Worm (Caenorhabditis elegans) whole organism, L1 larva: Measurements from ENCODE around the gene acp-1.

Source experiments
- C34B4.2 ChIP-seq: sonication (generic microtip); optimal IDR thresholded peaks from 2 replicates; lab custom pipeline; 2017; ENCODE audit warnings: mild to moderate bottlenecking, missing genetic modification characterization, missing compliant biosample characterization
- aha-1 ChIP-seq: fragments of 150-350 bp; optimal IDR thresholded peaks from 2 replicates; lab custom pipeline; 2014; ENCODE audit warnings: missing biosample characterization, missing genetic modification characterization
- aly-2 ChIP-seq: fragments of 150-350 bp; optimal IDR thresholded peaks from 2 replicates; lab custom pipeline; 2014; ENCODE audit warnings: missing biosample characterization, missing genetic modification characterization
- ama-1 ChIP-seq: fragments of 150-350 bp; optimal IDR thresholded peaks from 2 replicates; lab custom pipeline; 2014
- ceh-88 ChIP-seq: fragments of 200-800 bp; sonication (Bioruptor generic); IDR thresholded peaks from 2 replicates; pipeline ENCODE4 v1.3.6; 2022; ENCODE audit warnings: missing genetic modification characterization, missing compliant biosample characterization
- ceh-90 ChIP-seq: sonication (generic microtip); optimal IDR thresholded peaks from 2 replicates; lab custom pipeline; 2016; ENCODE audit warnings: missing genetic modification characterization, missing compliant biosample characterization
- dsc-1 ChIP-seq: sonication (generic microtip); optimal IDR thresholded peaks from 2 replicates; lab custom pipeline; 2016; ENCODE audit warnings: mild to moderate bottlenecking, missing genetic modification characterization, missing compliant biosample characterization
- elt-2 ChIP-seq: sonication (generic microtip); optimal IDR thresholded peaks from 2 replicates; lab custom pipeline; 2016; ENCODE audit warnings: missing genetic modification characterization, mild to moderate bottlenecking, inconsistent platforms, missing compliant biosample characterization, missing genetic modification reagents
- elt-3 ChIP-seq, 6 experiments: fragments of 150-350 bp in 1 of 6; sonication (generic microtip); optimal IDR thresholded peaks; 2 replicates each; lab custom pipeline; 2017 to 2018; ENCODE audit warnings: missing biosample characterization in 6 of 6, missing genetic modification characterization in 6 of 6, inconsistent platforms in 1 of 6
- ets-5 ChIP-seq: fragments of 200-800 bp; sonication (Bioruptor generic); IDR thresholded peaks from 2 replicates; pipeline ENCODE4 v1.3.6; 2022; ENCODE audit warnings: missing genetic modification characterization, missing compliant biosample characterization
- fkh-10 ChIP-seq: sonication (generic microtip); optimal IDR thresholded peaks from 2 replicates; lab custom pipeline; 2017; ENCODE audit warnings: missing biosample characterization, missing genetic modification reagents, missing genetic modification characterization
- fkh-4 ChIP-seq: sonication (generic microtip); optimal IDR thresholded peaks from 2 replicates; lab custom pipeline; 2016; ENCODE audit warnings: missing compliant biosample characterization, missing genetic modification characterization, borderline replicate concordance
- grh-1 ChIP-seq: fragments of 200-800 bp; sonication (Bioruptor generic); IDR thresholded peaks from 2 replicates; pipeline ENCODE4 v1.3.6; 2022; ENCODE audit warnings: missing genetic modification reagents, missing genetic modification characterization, missing compliant biosample characterization
- hpl-2 ChIP-seq: fragments of 150-350 bp; optimal IDR thresholded peaks from 2 replicates; lab custom pipeline; 2014; ENCODE audit warnings: missing biosample characterization, missing genetic modification reagents, missing genetic modification characterization
- irx-1 ChIP-seq: sonication (generic microtip); optimal IDR thresholded peaks from 2 replicates; lab custom pipeline; 2016; ENCODE audit warnings: missing genetic modification characterization, missing compliant biosample characterization
- isw-1 ChIP-seq: fragments of 200-800 bp; sonication (Bioruptor generic); IDR thresholded peaks from 2 replicates; pipeline ENCODE4 v1.3.6; 2022; ENCODE audit warnings: missing genetic modification characterization, missing compliant biosample characterization
- jun-1 ChIP-seq: fragments of 150-350 bp; optimal IDR thresholded peaks from 2 replicates; lab custom pipeline; 2014; ENCODE audit warnings: missing biosample characterization, missing genetic modification reagents, missing genetic modification characterization
- lin-13 ChIP-seq: fragments of 150-350 bp; optimal IDR thresholded peaks from 2 replicates; lab custom pipeline; 2014; ENCODE audit warnings: missing biosample characterization, missing genetic modification reagents, missing genetic modification characterization
- lin-15B ChIP-seq: fragments of 150-350 bp; sonication (generic microtip); optimal IDR thresholded peaks from 3 replicates; lab custom pipeline; 2014; ENCODE audit warnings: missing biosample characterization, missing genetic modification characterization
- lin-35 ChIP-seq, 2 experiments: fragments of 150-350 bp; optimal IDR thresholded peaks; 2 replicates each; lab custom pipeline; 2014; ENCODE audit warnings: missing biosample characterization in 2 of 2, missing genetic modification characterization in 2 of 2, missing genetic modification reagents in 2 of 2
- lin-39 ChIP-seq: fragments of 150-350 bp; optimal IDR thresholded peaks from 2 replicates; lab custom pipeline; 2014; ENCODE audit warnings: missing biosample characterization, missing genetic modification reagents, missing genetic modification characterization
- lsy-2 ChIP-seq, 2 experiments: fragments of 150-350 bp; optimal IDR thresholded peaks; 2 replicates each; lab custom pipeline; 2014; ENCODE audit warnings: missing biosample characterization in 2 of 2, missing genetic modification characterization in 2 of 2
- mdl-1 ChIP-seq, 2 experiments: fragments of 150-350 bp; optimal IDR thresholded peaks; 2 replicates each; lab custom pipeline; 2014 to 2017; ENCODE audit warnings: missing biosample characterization in 2 of 2, missing genetic modification characterization in 2 of 2, inconsistent platforms in 1 of 2
- nhr-11 ChIP-seq: fragments of 150-350 bp; optimal IDR thresholded peaks from 2 replicates; lab custom pipeline; 2014; ENCODE audit warnings: missing biosample characterization, missing genetic modification characterization
- nhr-19 ChIP-seq: fragments of 200-800 bp; sonication (Bioruptor generic); conservative IDR thresholded peaks from 2 replicates; pipeline ENCODE4 v1.3.6; 2022; ENCODE audit warnings: missing genetic modification characterization, missing compliant biosample characterization
- nhr-20 ChIP-seq: sonication (generic microtip); optimal IDR thresholded peaks from 2 replicates; lab custom pipeline; 2016; ENCODE audit warnings: mild to moderate bottlenecking, missing genetic modification characterization, missing compliant biosample characterization
- nhr-237 ChIP-seq: fragments of 150-350 bp; optimal IDR thresholded peaks from 2 replicates; lab custom pipeline; 2014; ENCODE audit warnings: missing biosample characterization, missing genetic modification characterization
- nhr-28 ChIP-seq: fragments of 150-350 bp; optimal IDR thresholded peaks from 2 replicates; lab custom pipeline; 2014; ENCODE audit warnings: missing biosample characterization, missing genetic modification characterization
- nhr-71 ChIP-seq: sonication (generic microtip); optimal IDR thresholded peaks from 2 replicates; lab custom pipeline; 2016; ENCODE audit warnings: mild to moderate bottlenecking, missing genetic modification characterization, moderate library complexity, missing compliant biosample characterization
- nhr-90 ChIP-seq: sonication (generic microtip); optimal IDR thresholded peaks from 2 replicates; lab custom pipeline; 2016; ENCODE audit warnings: mild to moderate bottlenecking, missing genetic modification characterization, missing compliant biosample characterization; ENCODE audit not compliant: poor library complexity
- pag-3 ChIP-seq: sonication (generic microtip); optimal IDR thresholded peaks from 2 replicates; lab custom pipeline; 2017; ENCODE audit warnings: missing genetic modification characterization, mild to moderate bottlenecking, missing compliant biosample characterization, antibody characterized with exemption, borderline replicate concordance; ENCODE audit not compliant: insufficient read depth
- pax-3 ChIP-seq: fragments of 200-800 bp; sonication (Bioruptor generic); optimal IDR thresholded peaks from 2 replicates; lab custom pipeline; 2018; ENCODE audit warnings: mild to moderate bottlenecking, missing genetic modification characterization, moderate library complexity, missing compliant biosample characterization
- skn-1 ChIP-seq: fragments of 150-350 bp; optimal IDR thresholded peaks from 2 replicates; lab custom pipeline; 2014; ENCODE audit warnings: missing biosample characterization, missing genetic modification characterization
- snpc-4 ChIP-seq: fragments of 150-350 bp; optimal IDR thresholded peaks from 2 replicates; lab custom pipeline; 2014; ENCODE audit warnings: missing biosample characterization, missing genetic modification characterization
- snu-23 ChIP-seq: sonication (generic microtip); optimal IDR thresholded peaks from 2 replicates; lab custom pipeline; 2016; ENCODE audit warnings: missing genetic modification characterization, missing compliant biosample characterization
- sox-4 ChIP-seq: sonication (generic microtip); optimal IDR thresholded peaks from 2 replicates; lab custom pipeline; 2016; ENCODE audit warnings: missing genetic modification characterization, missing compliant biosample characterization
- sptf-1 ChIP-seq: fragments of 150-350 bp; optimal IDR thresholded peaks from 2 replicates; lab custom pipeline; 2014; ENCODE audit warnings: missing biosample characterization, missing genetic modification characterization
- swsn-7 ChIP-seq: sonication (generic microtip); optimal IDR thresholded peaks from 2 replicates; lab custom pipeline; 2016; ENCODE audit warnings: missing genetic modification characterization, missing compliant biosample characterization
- tbx-2 ChIP-seq: sonication (generic microtip); optimal IDR thresholded peaks from 2 replicates; lab custom pipeline; 2016; ENCODE audit warnings: missing genetic modification characterization, missing compliant biosample characterization
- unc-130 ChIP-seq: fragments of 150-350 bp; optimal IDR thresholded peaks from 2 replicates; lab custom pipeline; 2017; ENCODE audit warnings: missing biosample characterization, missing genetic modification characterization, inconsistent platforms
- unc-62 ChIP-seq: fragments of 150-350 bp; optimal IDR thresholded peaks from 2 replicates; lab custom pipeline; 2014; ENCODE audit warnings: missing biosample characterization, missing genetic modification reagents, missing genetic modification characterization
- unc-86 ChIP-seq: sonication (generic microtip); optimal IDR thresholded peaks from 2 replicates; lab custom pipeline; 2016; ENCODE audit warnings: missing genetic modification characterization, missing compliant biosample characterization
- zag-1 ChIP-seq: fragments of 150-350 bp; optimal IDR thresholded peaks from 2 replicates; lab custom pipeline; 2014; ENCODE audit warnings: missing biosample characterization, missing genetic modification characterization
- zip-4 ChIP-seq: fragments of 200-800 bp; sonication (Bioruptor generic); optimal IDR thresholded peaks from 2 replicates; lab custom pipeline; 2018; ENCODE audit warnings: mild to moderate bottlenecking, missing genetic modification characterization, moderate library complexity, missing compliant biosample characterization
- ztf-11 ChIP-seq, 2 experiments: sonication (generic microtip); optimal IDR thresholded peaks; 2 replicates each; lab custom pipeline; 2016 to 2017; ENCODE audit warnings: missing genetic modification characterization in 2 of 2, missing biosample characterization in 1 of 2, missing compliant biosample characterization in 1 of 2
- ztf-4 ChIP-seq: fragments of 150-350 bp; optimal IDR thresholded peaks from 2 replicates; lab custom pipeline; 2014; ENCODE audit warnings: missing biosample characterization, missing genetic modification characterization

The acp-1 gene

DNA sequence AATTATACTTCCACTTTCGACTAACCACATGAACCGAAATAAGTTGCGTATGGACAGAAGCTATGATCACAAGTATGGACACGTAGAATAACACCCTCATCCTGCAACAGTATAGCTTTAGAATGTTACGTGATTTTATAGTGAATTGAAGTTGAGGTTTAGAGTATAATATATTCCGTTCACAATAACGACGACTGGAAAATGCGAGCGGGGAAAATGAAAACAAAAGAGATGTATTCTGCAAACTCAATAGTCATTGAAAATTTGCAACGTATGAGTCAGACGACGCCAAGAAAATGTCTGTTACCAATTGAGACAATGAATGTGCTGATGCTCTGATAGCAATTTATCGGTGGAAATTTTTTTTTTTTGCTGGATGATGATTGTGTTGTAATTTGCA, at the start of gene acp-1:
Gene acp-1 (minus strand): TSS at position 101 of the 400 bp plus-strand sequence.
- TF ChIP-seq swsn-7 (no peak), ztf-4 (tag; lab: Kevin White, UChicago) (no peak), nhr-90 (tag; lab: Kevin White, UChicago) (no peak), aly-2 (tag; lab: Kevin White, UChicago) (no peak), nhr-20 (no peak), ceh-88 (GFP tag; lab: Robert Waterston, UW) (no peak), pax-3 (tag; lab: Kevin White, UChicago) (no peak), ets-5 (GFP tag; lab: Robert Waterston, UW) (no peak), nhr-28 (tag; lab: Kevin White, UChicago) (no peak), grh-1 (GFP tag; lab: Robert Waterston, UW) (no peak), unc-62 (GFP tag; lab: Kevin White, UChicago) (no peak), dsc-1 (tag; lab: Kevin White, UChicago) (no peak), zip-4 (GFP tag; lab: Kevin White, UChicago) (no peak), C34B4.2 (tag; lab: Kevin White, UChicago) (no peak), lin-13 (GFP tag; lab: Kevin White, UChicago) (no peak), sox-4 (no peak), unc-86 (tag; lab: Kevin White, UChicago) (no peak), nhr-237 (tag; lab: Kevin White, UChicago) (no peak), aha-1 (tag; lab: Kevin White, UChicago) (no peak)

DNA sequence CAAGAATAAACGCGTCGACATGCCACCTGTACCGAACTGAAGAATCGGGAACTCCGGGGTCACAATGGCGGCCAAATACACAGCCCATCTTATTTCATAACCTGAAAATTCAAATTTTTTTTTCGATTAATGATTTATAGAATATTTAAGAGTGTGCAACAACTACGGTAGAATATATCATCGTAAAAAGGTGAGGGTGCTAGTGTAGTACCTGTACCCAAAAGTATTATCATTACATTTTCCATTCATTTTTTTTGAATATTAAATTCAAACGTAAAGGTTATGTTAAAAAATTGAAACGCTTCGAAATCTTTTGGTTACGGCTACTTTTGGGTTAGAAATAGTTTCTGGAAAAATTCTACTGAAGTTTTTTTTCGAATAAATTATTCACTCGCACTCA, 44.8 kb upstream of the acp-1 start, which contains the start of gene ZK813.4:
Gene ZK813.4 (minus strand): TSS at position 101 of the 400 bp plus-strand sequence.
- TF ChIP-seq aly-2 (tag; lab: Kevin White, UChicago) = no peak
- TF ChIP-seq mdl-1 (tag; optimal IDR thresholded peaks at IDR 0.05; lab: Kevin White, UChicago) = no peak
- TF ChIP-seq pag-3 (tag; lab: Kevin White, UChicago) = no peak

DNA sequence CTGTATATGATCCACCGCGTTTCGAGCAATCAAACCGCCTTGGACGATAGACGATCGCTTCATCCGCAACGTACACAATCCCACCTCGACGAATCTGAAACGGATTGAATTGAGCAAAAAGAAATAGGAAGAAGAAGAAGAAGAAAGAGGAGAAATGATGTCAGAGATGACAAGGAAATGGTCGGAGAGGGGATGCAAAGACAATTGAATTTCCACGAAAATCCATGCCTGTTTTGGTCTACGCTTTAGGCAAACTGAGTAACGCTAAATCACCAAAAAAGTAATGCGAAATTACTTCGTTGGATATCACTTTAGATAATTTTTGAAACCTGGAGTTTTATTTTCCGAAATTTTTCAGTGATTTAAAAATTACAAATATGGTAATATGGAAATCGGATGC, 43.9 kb upstream of the acp-1 start:
- TF ChIP-seq fkh-10 (peak; percentile 59), ceh-88 (GFP tag; lab: Robert Waterston, UW) (no peak), elt-3 (tag; optimal IDR thresholded peaks at IDR 0.05; lab: Kevin White, UChicago) (no peak)
- TF ChIP-seq, all 84 proteins: peak for 1

DNA sequence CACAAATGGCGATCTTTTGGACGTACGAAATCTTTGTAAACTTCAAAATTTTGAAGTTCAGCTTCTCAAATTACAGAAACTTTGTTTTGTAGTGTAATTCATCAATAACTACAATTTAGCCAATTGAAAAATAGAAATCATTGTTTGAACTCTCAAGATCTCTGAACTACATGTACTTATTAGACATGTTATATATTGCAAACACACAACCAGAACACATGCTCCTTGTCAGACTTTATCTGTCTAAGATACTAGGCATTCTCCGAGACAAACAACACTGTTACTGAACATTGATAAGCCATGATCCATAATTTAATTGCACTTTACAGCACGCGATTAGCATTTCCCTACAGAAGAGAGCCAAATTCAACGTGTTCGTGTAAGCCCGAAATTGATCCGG, 39.3 kb upstream of the acp-1 start, which contains the start of gene ZK813.6:
Gene ZK813.6 (plus strand): TSS at position 301 of the 400 bp plus-strand sequence.
- TF ChIP-seq isw-1 (GFP tag; lab: Robert Waterston, UW) (no peak), nhr-237 (tag; lab: Kevin White, UChicago) (no peak), snpc-4 (tag; lab: Kevin White, UChicago) (no peak), hpl-2 (no peak), unc-130 (tag; lab: Kevin White, UChicago) (no peak), lin-39 (no peak), jun-1 (tag; lab: Kevin White, UChicago) (no peak)

DNA sequence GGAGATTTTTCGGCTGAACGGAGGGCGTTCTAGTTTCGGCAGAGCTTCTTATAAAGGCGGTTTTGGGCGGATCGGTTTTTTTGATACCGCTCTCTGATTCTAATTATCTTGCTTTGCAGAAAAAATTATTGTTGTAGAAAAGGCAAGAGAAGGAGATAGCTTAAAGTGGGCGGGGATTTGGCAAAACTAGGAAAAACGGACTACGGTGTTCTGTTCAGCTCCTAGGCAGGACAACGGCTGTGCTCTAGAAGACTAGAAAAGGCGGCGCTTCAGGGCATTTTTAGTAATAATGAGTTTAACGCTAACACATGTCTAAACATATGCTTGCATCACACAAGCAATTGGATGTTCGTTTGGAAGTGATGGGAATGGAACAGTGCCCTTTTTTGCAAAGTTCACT, 33.8 kb upstream of the acp-1 start, which contains the start of gene C04F6.7:
Gene C04F6.7 (minus strand): TSS at position 101 of the 400 bp plus-strand sequence.
- TF ChIP-seq lsy-2 (tag; optimal IDR thresholded peaks at IDR 0.05; lab: Kevin White, UChicago) = no peak
- TF ChIP-seq ztf-11 (tag; optimal IDR thresholded peaks at IDR 0.05; lab: Kevin White, UChicago) = no peak
- no peak for TF ChIP-seq swsn-7
- TF ChIP-seq nhr-11 (tag; lab: Kevin White, UChicago) = no peak
- no peak for TF ChIP-seq ceh-90
- TF ChIP-seq snu-23 (GFP tag; lab: Kevin White, UChicago) = no peak
- TF ChIP-seq hpl-2 = no peak
- TF ChIP-seq sptf-1 (tag; lab: Kevin White, UChicago) = no peak
- no peak for TF ChIP-seq skn-1 (tag; lab: Kevin White, UChicago)
- TF ChIP-seq zag-1 (tag; lab: Kevin White, UChicago) = no peak
- TF ChIP-seq lin-35 (GFP tag; optimal IDR thresholded peaks at IDR 0.05; lab: Kevin White, UChicago) = no peak
- TF ChIP-seq ama-1 (lab: Kevin White, UChicago) = no peak
- no peak for TF ChIP-seq nhr-71 (tag; lab: Kevin White, UChicago)
- TF ChIP-seq fkh-4 = no peak
- TF ChIP-seq irx-1 (tag; lab: Kevin White, UChicago) = no peak
- TF ChIP-seq nhr-19 (GFP tag; lab: Robert Waterston, UW) = no peak
- TF ChIP-seq tbx-2 (tag; lab: Kevin White, UChicago) = no peak
- TF ChIP-seq lin-15B (tag; lab: Kevin White, UChicago) = no peak
- no peak for TF ChIP-seq elt-2 (tag; lab: Kevin White, UChicago)
